Fruit fly (Drosophila melanogaster) whole organism: Measurements from ENCODE around the gene Nha2.

Experiments
- Dll ChIP-seq: fragments of >200 bp; optimal IDR thresholded peaks from 2 replicates; lab custom pipeline; 2017
- EcR ChIP-seq, 2 experiments: fragments of >200 bp; optimal IDR thresholded peaks; 2 replicates each; lab custom pipeline; 2017; ENCODE audit warnings: missing biosample characterization in 2 of 2, missing genetic modification characterization in 2 of 2, missing genetic modification reagents in 2 of 2
- pan ChIP-seq: fragments of >200 bp; optimal IDR thresholded peaks from 2 replicates; lab custom pipeline; 2017
- psq ChIP-seq: fragments of >200 bp; optimal IDR thresholded peaks from 2 replicates; lab custom pipeline; 2017
- usp ChIP-seq: fragments of >200 bp; optimal IDR thresholded peaks from 2 replicates; lab custom pipeline; 2017; ENCODE audit warnings: missing biosample characterization, missing genetic modification characterization, mixed read lengths

dm6 chr3R:23036321-23036720 lies 38.0 kb upstream of the Nha2 start:
- no peak for TF ChIP-seq pan (lab: Kevin White, UChicago)
- TF ChIP-seq Dll (lab: Kevin White, UChicago) = no peak
- TF ChIP-seq psq (lab: Kevin White, UChicago) = no peak
- no peak for TF ChIP-seq usp (GFP tag; lab: Kevin White, UChicago)
- TF ChIP-seq EcR (GFP tag; optimal IDR thresholded peaks at IDR 0.05; lab: Kevin White, UChicago) = no peak
